Fruit fly (Drosophila melanogaster): Measurements from ENCODE around the gene Snoo.

dm6 chr2L:7993062-7993685 lies 9.2 kb upstream of the Snoo start:
- no peak for TF ChIP-seq psq (optimal IDR thresholded peaks at IDR 0.05)
- TF ChIP-seq pan (optimal IDR thresholded peaks at IDR 0.05), result no peak
- no peak for TF ChIP-seq EcR (GFP tag; optimal IDR thresholded peaks at IDR 0.05)
- TF ChIP-seq usp (GFP tag; optimal IDR thresholded peaks at IDR 0.05), result no peak

Data from whole organism.